Fruit fly (Drosophila melanogaster): ENCODE results near the gene toc.

DNA sequence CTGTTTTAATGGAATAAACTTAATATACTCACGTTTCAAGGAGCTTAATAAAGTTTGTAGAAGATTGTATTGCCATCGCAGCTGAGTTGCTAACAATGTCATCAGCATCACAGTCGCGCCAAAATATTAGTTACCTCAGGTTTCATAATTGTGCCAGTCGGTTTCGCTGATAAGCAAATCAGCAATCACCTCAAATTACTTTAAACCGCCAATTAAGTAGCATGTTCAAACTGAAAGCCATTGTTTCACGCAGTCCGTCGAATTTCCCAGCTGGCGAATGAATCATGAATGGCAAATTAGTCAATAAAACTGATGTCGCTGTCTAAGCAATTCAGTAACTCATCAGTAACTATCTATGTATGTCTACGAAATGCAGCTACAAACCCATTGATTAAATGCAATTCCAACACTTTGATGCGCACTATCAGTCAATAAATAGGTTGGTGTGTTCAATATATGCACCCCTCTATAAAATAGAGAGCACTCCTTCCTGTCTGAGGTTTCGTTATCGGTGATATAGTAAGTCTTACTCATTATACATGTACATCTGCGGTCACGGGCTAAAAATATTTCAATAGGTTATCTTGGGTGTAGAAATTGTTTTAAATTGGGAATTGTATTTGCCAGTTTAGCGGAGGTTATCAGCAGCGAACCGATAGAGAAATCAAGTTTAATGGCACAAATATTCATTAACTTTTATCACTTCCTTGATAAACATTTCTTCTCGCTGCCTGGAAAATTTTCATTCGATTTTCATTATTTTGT is 19.9 kb upstream of the toc start:
- no peak for TF ChIP-seq Hr39 (GFP tag; optimal IDR thresholded peaks at IDR 0.05)
- TF ChIP-seq CG8119 (GFP tag; IDR thresholded peaks at IDR 0.05) = no peak
- TF ChIP-seq CG9139 (GFP tag; optimal IDR thresholded peaks at IDR 0.05) = no peak
- TF ChIP-seq CG34406 (GFP tag; optimal IDR thresholded peaks at IDR 0.05) = no peak
- TF ChIP-seq Met (GFP tag; optimal IDR thresholded peaks at IDR 0.05) = no peak
